Fruit fly (Drosophila melanogaster) Kc167 (cell line): ENCODE data around the gene CG3091.

Experiments used
- Myc ChIP-seq: fragments of >200 bp; optimal IDR thresholded peaks from 2 replicates; lab custom pipeline; 2017; ENCODE audit warnings: missing external identifiers
- Sin3A ChIP-seq: fragments of >200 bp; optimal IDR thresholded peaks from 2 replicates; lab custom pipeline; 2018; ENCODE audit warnings: missing external identifiers
- h ChIP-seq: fragments of >200 bp; optimal IDR thresholded peaks from 3 replicates; lab custom pipeline; 2018; ENCODE audit warnings: missing external identifiers
- insv ChIP-seq: fragments of >200 bp; optimal IDR thresholded peaks from 3 replicates; lab custom pipeline; 2018; ENCODE audit warnings: missing external identifiers
- psq ChIP-seq: fragments of >200 bp; optimal IDR thresholded peaks from 2 replicates; lab custom pipeline; 2017; ENCODE audit warnings: missing external identifiers
- ttk ChIP-seq: sonication (Bioruptor generic); optimal IDR thresholded peaks from 2 replicates; lab custom pipeline; 2017; ENCODE audit warnings: missing external identifiers

Gene CG3091

DNA sequence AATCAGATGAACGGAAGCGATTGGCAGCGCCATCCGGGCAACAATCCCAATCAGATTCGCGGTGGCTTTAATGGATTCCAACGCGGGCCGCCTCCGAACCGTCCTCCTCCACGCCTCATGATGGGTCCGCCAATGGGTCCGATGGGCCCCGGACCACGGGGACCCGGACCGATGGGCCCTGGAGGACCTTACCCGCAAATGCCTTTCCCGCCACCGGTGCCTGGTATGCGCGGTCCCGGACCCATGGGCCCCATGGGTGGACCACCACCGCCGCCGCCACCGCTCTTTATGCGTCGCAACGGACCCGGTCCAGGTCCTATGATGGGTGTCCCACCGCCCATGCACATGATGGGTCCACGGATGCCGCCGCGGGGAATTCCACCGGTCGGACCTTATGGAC is 11.1 kb downstream of the CG3091 start:
- TF ChIP-seq psq (no peak), ttk (no peak), Sin3A (lab: Kevin White, UChicago) (no peak), Myc (no peak), insv (lab: Kevin White, UChicago) (no peak), h (no peak)

DNA sequence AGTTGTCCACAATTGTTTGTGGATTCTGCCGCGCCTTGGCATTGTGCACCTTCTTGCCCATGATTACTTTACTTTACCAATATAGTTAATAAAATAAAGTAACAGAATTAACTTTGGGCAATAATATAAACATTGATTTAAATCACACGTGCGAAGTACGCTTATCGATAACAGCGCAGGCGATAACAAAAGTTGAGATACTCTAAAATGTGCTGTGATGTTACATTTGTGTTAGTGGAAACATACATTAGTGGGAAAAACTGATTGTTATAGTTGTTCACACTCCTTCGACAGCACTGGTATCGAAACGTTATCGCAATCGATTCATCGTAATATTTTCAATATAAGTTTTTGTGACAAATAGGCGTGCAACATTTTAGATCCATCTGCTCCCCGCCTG is 12.2 kb downstream of the CG3091 start, which contains the start of gene kz:
TSS of gene kz (minus strand) at position 194 of the 400 bp plus-strand sequence.
- TF ChIP-seq insv (lab: Kevin White, UChicago) (no peak), psq (no peak), Sin3A (lab: Kevin White, UChicago) (no peak), ttk (no peak), h (no peak), Myc (no peak)

DNA sequence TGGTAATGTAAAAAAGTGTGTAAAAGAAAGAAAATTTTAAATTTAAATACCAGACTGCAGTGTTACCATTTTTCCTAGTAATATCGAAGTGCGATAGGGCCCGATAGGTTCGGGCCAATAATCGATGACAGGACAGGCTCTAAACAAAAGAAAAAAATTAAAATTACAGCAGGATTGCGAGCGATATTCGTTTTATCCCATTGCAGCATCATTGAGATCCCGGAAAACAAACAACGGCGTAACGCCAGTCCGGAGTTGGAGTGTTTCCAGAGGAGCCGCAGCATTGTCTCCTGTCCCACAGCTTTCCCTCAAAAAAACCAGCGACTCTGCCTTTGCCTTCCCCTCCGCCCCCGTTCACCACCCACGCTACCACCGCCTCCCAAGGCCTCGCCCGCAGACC is 28.9 kb downstream of the CG3091 start, which contains the start of gene pcx:
TSS of gene pcx (plus strand) at position 159 of the 400 bp plus-strand sequence.
- TF ChIP-seq h (no peak), insv (lab: Kevin White, UChicago) (no peak), ttk (no peak), Sin3A (lab: Kevin White, UChicago) (no peak), Myc (no peak), psq (no peak)

DNA sequence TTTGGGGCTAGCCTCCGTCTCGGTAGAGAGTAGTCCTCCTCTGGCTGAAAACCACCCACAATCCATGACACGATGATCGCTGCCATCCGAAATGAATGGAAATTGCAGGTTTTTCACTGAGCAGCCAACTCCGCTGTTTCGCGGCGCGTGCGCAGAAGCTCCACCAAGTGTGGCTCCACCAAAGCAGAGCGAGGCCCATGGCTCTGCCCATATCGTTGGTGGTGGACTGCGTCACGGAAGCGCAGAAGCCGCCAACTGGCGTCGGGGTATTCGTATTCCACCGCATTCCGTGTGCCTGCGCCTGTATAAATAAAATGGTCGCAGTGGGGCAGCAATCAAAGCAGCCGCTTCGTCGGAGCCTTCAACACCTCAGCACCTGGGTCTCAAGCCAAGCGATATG is 30.5 kb downstream of the CG3091 start, which contains the start of gene CG14052:
TSS of gene CG14052 (plus strand) at position 301 of the 400 bp plus-strand sequence.
- TF ChIP-seq Sin3A (lab: Kevin White, UChicago) (no peak), psq (no peak), h (no peak), Myc (no peak), ttk (no peak), insv (lab: Kevin White, UChicago) (no peak)

DNA sequence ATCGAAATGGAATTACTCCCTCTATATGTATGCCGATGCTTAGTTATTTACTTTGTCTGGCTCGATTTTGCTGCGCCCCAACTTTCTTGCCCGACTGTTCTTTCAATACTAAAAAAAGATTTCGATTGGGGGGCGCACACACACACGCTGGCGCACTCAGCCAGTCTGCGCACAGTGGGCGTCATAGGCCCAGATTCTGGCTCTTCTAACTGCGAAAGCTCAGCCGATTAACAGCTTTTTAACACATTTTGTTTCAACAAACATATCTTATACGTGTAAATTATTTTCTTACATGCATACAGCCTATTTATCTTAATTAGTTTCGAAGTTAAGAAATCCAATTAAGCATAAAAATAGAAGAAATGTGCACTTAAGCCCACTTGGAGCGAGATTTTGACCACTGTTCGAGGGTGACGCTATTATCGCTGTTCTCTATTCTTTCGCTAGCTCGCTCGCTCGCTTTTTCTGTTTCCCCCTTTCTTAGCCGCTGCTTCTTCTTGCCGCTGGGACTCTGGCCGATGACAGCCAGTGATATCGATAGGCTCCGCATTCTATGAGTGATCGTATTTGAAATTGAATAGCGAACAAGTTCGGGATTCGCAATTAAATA is 31.7 kb downstream of the CG3091 start, which contains the start of gene Vinc:
TSS of gene Vinc (minus strand) at position 387 of the 610 bp plus-strand sequence.
- TF ChIP-seq psq, result no peak
- TF ChIP-seq h, result no peak
- no peak for TF ChIP-seq ttk
- TF ChIP-seq insv (lab: Kevin White, UChicago), result no peak
- no peak for TF ChIP-seq Myc
- no peak for TF ChIP-seq Sin3A (lab: Kevin White, UChicago)

DNA sequence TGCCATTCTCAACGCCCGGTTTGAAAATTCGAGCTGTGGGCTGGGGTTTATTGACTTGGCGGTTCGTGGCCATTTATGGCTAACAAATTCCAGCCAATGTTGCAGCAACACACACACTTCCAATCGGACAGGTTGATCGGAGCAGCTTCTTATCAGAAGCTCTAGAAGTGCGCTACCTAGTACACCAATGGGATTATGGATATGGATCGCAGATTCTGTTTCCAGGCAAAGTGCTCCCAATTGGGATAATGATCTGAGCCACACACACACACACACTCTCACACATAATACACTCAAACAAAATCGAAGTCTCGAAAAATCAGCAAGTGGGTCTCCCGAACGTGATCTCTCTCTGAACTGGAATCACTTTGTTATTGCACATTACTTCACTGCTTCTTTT is 32.4 kb downstream of the CG3091 start:
- TF ChIP-seq psq, result no peak
- TF ChIP-seq Myc, result no peak
- TF ChIP-seq h, result no peak
- no peak for TF ChIP-seq insv (lab: Kevin White, UChicago)
- no peak for TF ChIP-seq ttk
- TF ChIP-seq Sin3A (lab: Kevin White, UChicago), result no peak

DNA sequence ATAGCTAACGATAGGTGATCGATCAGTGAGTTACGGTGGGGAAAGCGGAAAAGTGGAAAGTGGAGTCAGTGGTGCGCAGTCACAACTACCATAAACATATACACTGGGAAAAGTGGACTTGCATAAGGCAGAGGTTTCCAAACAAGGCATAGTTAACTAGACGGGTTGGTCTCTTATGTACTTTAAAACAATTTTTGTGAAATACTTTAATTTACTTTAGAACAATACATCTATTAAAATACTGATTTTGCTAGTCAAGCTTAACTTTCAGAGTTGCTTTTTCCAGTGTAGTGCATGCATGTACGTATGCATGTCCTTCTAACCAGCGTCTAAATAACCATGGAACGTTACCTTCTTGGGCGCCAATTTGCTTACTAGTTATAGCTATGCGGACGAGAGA is 34.1 kb downstream of the CG3091 start:
- TF ChIP-seq insv (lab: Kevin White, UChicago), result no peak
- no peak for TF ChIP-seq h
- no peak for TF ChIP-seq Sin3A (lab: Kevin White, UChicago)
- no peak for TF ChIP-seq Myc
- TF ChIP-seq psq, result no peak
- no peak for TF ChIP-seq ttk

DNA sequence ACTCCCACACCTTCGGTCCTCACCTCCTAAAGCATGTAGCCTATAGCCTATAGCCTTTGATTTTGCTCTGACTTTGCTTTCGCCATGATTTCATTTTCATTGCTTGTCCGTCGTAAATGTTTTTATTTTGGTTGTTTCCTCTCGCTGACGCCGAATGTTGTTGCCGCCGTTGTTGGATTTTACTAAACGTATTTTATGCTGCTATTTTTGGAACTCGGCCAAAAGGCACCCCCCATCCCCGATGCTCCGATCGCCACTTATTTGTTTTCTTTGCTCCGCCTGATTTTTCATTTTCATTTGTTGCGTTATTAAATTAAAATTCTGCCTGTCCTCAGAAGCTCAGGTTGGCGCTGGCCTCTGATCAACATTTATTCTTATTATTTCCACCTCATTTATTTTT is 34.8 kb downstream of the CG3091 start:
- TF ChIP-seq Sin3A (lab: Kevin White, UChicago) (no peak), h (no peak), ttk (no peak), psq (no peak), Myc (no peak), insv (lab: Kevin White, UChicago) (no peak)

DNA sequence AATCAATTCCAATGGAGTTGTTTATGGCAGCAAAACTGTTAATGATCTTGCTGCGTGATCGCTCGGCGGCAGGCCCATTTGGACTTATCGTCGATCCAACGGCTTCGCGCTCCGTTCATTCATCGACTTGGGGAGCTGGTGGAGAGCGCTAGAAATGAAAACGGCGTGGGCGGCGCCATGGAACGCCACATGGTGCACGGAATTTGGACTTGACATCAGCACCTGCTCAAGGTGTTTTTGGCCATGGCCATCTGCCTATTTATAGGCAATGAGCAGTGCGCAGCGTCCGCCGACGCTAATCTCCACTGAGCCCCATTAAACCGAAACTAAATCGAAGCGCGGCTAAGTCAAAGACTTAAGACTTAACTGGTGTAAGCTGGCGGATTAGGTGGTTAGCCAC is 35.5 kb downstream of the CG3091 start:
- TF ChIP-seq h, result no peak
- TF ChIP-seq ttk, result no peak
- no peak for TF ChIP-seq psq
- TF ChIP-seq Myc, result no peak
- no peak for TF ChIP-seq Sin3A (lab: Kevin White, UChicago)
- TF ChIP-seq insv (lab: Kevin White, UChicago), result no peak

DNA sequence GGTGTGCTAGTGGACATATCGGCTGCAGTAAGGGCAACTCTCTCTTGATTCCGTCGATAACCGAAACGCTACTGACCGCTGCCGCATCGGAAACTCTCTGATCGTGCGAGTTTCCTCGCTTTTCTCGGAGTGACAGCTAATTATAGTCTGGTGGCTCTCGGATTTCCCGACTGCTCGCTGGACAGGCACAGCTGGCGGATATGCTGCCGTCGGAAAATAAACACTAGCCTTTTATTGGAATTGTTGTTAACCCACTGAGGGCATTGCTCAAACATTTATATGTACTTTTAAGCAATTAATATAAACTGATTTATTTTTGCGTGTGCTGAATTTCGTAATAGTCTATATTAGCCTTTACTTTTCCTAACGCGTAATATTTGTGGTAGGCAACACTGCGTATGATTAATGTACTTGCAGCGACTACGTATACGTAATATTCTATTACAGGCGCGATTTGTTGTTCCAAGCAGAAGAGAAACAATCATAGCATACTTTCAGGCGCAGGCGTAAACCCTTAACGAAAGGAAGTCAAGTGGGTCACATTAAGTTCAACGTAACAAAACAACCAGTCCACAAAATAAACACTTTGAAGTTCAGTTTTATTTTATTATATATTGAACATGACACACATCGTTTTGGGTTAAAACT is 40.1 kb downstream of the CG3091 start, which contains the start of gene SmydA-8:
TSS of gene SmydA-8 (minus strand) at position 51 of the 648 bp plus-strand sequence.
- no peak for TF ChIP-seq insv (lab: Kevin White, UChicago)
- no peak for TF ChIP-seq psq
- no peak for TF ChIP-seq Myc
- no peak for TF ChIP-seq h
- TF ChIP-seq ttk, result no peak
- TF ChIP-seq Sin3A (lab: Kevin White, UChicago), result no peak

DNA sequence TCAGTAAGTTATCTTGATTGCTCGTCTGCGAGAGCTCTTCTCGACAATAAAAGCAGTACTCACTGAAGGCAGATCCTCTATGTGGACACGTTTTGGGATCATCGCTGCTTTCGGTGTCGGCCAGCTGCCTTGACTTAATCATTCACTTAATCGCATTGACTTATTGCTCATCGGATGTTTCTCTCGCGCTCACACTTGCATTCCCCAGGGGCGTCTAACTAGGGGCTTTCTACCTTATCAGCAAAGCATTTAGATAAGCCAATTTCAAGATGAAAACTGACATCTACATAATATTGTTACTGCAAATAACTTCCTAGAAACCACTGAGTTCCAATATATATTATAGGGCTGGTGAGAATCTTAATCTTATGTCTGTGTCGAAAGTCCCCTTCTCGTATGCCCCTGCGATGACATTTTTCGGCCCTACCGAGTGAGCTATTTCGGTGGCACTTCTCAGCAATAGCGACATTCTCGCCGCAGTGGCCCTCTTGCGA is 41.6 kb downstream of the CG3091 start:
- TF ChIP-seq ttk, result no peak
- no peak for TF ChIP-seq insv (lab: Kevin White, UChicago)
- no peak for TF ChIP-seq Myc
- TF ChIP-seq Sin3A (lab: Kevin White, UChicago), result no peak
- no peak for TF ChIP-seq psq
- TF ChIP-seq h, result no peak

DNA sequence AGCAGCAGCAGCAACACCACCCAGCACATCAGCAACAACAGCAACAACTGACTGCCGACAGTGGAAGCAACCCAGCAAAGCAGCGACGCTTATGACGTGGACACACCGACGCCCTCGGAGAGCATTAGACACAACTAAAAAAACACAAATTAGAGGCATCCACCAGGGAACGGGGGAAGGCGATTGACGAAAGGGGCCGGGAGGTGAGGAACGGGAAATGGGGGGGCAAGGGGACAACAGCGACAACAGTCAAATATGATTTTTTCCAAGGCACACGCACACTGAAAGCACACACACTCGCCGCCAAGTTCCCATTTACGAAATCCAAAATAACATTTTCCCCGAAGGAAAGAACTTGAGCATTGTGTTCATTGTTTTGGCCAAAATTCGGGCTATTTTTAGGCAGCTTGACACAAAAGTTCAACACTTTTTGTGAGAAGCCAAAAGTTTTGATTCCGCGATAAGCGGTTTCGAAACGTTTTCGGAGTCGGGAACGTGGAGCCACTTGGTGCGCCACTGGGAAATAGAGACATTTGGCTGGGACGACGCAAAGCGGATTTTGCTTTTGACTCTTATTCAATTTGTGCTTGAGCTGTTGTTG is 45.3 kb downstream of the CG3091 start:
- TF ChIP-seq Sin3A (lab: Kevin White, UChicago) (no peak), Myc (no peak), ttk (no peak), insv (lab: Kevin White, UChicago) (no peak), psq (no peak), h (no peak)

DNA sequence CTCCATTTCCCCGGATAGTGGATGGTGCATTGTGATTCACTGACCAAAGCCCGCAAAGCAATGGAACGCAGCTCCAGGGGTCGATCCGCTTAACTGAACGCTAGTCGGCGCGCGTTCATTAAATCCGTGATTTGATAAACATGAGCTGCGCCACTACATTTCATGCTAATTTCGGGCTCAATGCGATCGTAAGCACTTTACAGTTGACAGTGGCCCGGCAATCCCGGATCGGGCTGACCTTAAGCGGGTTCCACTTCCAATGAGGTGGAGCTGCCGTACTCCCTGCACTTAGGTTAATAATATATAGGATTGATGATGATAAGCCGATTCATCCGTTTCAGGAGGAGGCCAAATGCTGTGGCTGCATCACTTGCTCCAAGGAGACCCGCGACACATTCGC is 50.2 kb downstream of the CG3091 start, which contains the start of gene FarO:
TSS of gene FarO (minus strand) at position 101 of the 400 bp plus-strand sequence.
- TF ChIP-seq ttk (no peak), h (no peak), psq (no peak), insv (lab: Kevin White, UChicago) (no peak), Sin3A (lab: Kevin White, UChicago) (no peak), Myc (no peak)
